Fruit fly (Drosophila melanogaster) Kc167 (cell line): ENCODE data around the gene CG33928.

Experiments
- Sin3A ChIP-seq: fragments of >200 bp; optimal IDR thresholded peaks from 2 replicates; lab custom pipeline; 2018; ENCODE audit warnings: missing external identifiers
- psq ChIP-seq: fragments of >200 bp; optimal IDR thresholded peaks from 2 replicates; lab custom pipeline; 2017; ENCODE audit warnings: missing external identifiers

DNA sequence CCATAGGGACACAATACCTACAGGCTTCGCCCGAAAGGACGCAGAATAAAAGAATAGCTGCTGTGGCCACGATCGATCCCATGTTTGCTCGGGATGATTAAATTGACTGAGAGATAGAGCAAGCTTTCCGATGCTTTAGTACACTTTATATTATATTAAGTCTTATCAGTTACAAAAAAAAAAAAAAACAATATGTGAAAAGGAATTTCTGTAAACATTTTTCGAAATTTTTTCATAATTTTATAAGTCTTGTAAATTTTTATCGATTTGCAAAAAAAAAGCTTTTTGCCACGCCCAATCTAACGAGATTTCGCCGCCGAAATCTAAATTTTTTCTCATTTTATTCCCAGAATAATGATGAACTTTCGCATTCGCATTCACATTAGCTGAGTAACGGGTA is 21.5 kb upstream of the CG33928 start, which contains the start of gene CG18563:
- TF ChIP-seq psq (lab: Kevin White, UChicago) (no peak), Sin3A (lab: Kevin White, UChicago) (no peak)
